Worm (Caenorhabditis elegans) whole organism, early embryonic: ENCODE data around the gene K09C8.7.

Experiments used
- F13C5.2 ChIP-seq: sonication (generic microtip); optimal IDR thresholded peaks from 2 replicates; lab custom pipeline; 2017; ENCODE audit warnings: mild to moderate bottlenecking, missing genetic modification characterization, inconsistent platforms, missing compliant biosample characterization
- aly-1 ChIP-seq: sonication (generic microtip); optimal IDR thresholded peaks from 2 replicates; lab custom pipeline; 2016; ENCODE audit warnings: missing genetic modification characterization, missing compliant biosample characterization
- ama-1 ChIP-seq: fragments of 150-350 bp; optimal IDR thresholded peaks from 2 replicates; lab custom pipeline; 2014
- ceh-13 ChIP-seq: fragments of 200-800 bp; sonication (Bioruptor generic); optimal IDR thresholded peaks from 2 replicates; lab custom pipeline; 2018; ENCODE audit warnings: mild to moderate bottlenecking, missing genetic modification characterization, missing compliant biosample characterization
- ceh-36 ChIP-seq: sonication (generic microtip); optimal IDR thresholded peaks from 2 replicates; lab custom pipeline; 2016; ENCODE audit warnings: missing genetic modification characterization, inconsistent platforms, missing compliant biosample characterization
- ets-7 ChIP-seq: sonication (generic microtip); optimal IDR thresholded peaks from 2 replicates; lab custom pipeline; 2016; ENCODE audit warnings: missing genotype, missing genetic modification characterization, missing compliant biosample characterization
- flt-1 ChIP-seq: fragments of 200-800 bp; sonication (Bioruptor generic); IDR thresholded peaks from 2 replicates; pipeline ENCODE4 v1.3.6; 2022; ENCODE audit warnings: missing genetic modification characterization, missing compliant biosample characterization
- hmbx-1 ChIP-seq: sonication (generic microtip); optimal IDR thresholded peaks from 2 replicates; lab custom pipeline; 2016; ENCODE audit warnings: mild to moderate bottlenecking, missing genetic modification characterization, missing compliant biosample characterization
- hmg-4 ChIP-seq: fragments of 200-800 bp; sonication (Bioruptor generic); optimal IDR thresholded peaks from 2 replicates; lab custom pipeline; 2018; ENCODE audit warnings: mild to moderate bottlenecking, missing genetic modification characterization, missing compliant biosample characterization
- hnd-1 ChIP-seq: sonication (generic microtip); optimal IDR thresholded peaks from 2 replicates; lab custom pipeline; 2016; ENCODE audit warnings: missing genetic modification characterization, missing compliant biosample characterization
- pes-1 ChIP-seq: fragments of 200-800 bp; sonication (Bioruptor generic); IDR thresholded peaks from 2 replicates; pipeline ENCODE4 v1.3.6; 2022; ENCODE audit warnings: missing genetic modification reagents, missing genetic modification characterization, missing compliant biosample characterization
- scrt-1 ChIP-seq: fragments of 200-800 bp; sonication (Bioruptor generic); IDR thresholded peaks from 2 replicates; pipeline ENCODE4 v1.3.6; 2022; ENCODE audit warnings: missing genetic modification characterization, missing compliant biosample characterization
- sea-1 ChIP-seq: fragments of 200-800 bp; sonication (Bioruptor generic); conservative IDR thresholded peaks from 2 replicates; pipeline ENCODE4 v1.3.6; 2022; ENCODE audit warnings: missing genetic modification characterization, missing compliant biosample characterization
- tbx-11 ChIP-seq: fragments of 200-800 bp; sonication (Bioruptor generic); IDR thresholded peaks from 2 replicates; pipeline ENCODE4 v1.3.6; 2022; ENCODE audit warnings: missing genetic modification characterization, missing compliant biosample characterization
- tbx-37 ChIP-seq: fragments of 200-800 bp; sonication (Bioruptor generic); conservative IDR thresholded peaks from 2 replicates; pipeline ENCODE4 v1.3.6; 2022; ENCODE audit warnings: missing genetic modification reagents, missing genetic modification characterization, missing compliant biosample characterization
- tra-4 ChIP-seq: sonication (generic microtip); optimal IDR thresholded peaks from 2 replicates; lab custom pipeline; 2017; ENCODE audit warnings: missing genetic modification characterization, missing compliant biosample characterization

Gene K09C8.7

ce11 chrX:10951922-10952321, 729 bp upstream of the K09C8.7 start:
- TF ChIP-seq scrt-1: no peak
- TF ChIP-seq ama-1 (lab: Kevin White, UChicago): no peak
- no peak for TF ChIP-seq ets-7 (tag; lab: Kevin White, UChicago)
- no peak for TF ChIP-seq hmbx-1
- TF ChIP-seq tra-4 (tag; lab: Kevin White, UChicago): no peak
- TF ChIP-seq hmg-4 (GFP tag; lab: Kevin White, UChicago): no peak
- no peak for TF ChIP-seq flt-1 (GFP tag; lab: Robert Waterston, UW)

ce11 chrX:10948852-10949251, 2.3 kb downstream of the K09C8.7 start, which contains the start of gene T21B6.3:
T21B6.3 (minus strand) TSS chrX:10948952.
- TF ChIP-seq ceh-13 (GFP tag; lab: Kevin White, UChicago) (no peak), aly-1 (tag; lab: Kevin White, UChicago) (no peak), ceh-36 (tag; lab: Kevin White, UChicago) (no peak), tbx-37 (GFP tag; lab: Robert Waterston, UW) (no peak), hmg-4 (GFP tag; lab: Kevin White, UChicago) (no peak), pes-1 (no peak), ets-7 (tag; lab: Kevin White, UChicago) (no peak), ama-1 (lab: Kevin White, UChicago) (no peak), scrt-1 (no peak), tbx-11 (GFP tag; lab: Robert Waterston, UW) (no peak), sea-1 (GFP tag; lab: Robert Waterston, UW) (no peak), hnd-1 (tag; lab: Kevin White, UChicago) (no peak)

ce11 chrX:10941255-10941654, 9.9 kb downstream of the K09C8.7 start, which contains the start of gene pho-7:
pho-7 (minus strand) TSS chrX:10941355.
- TF ChIP-seq sea-1 (GFP tag; lab: Robert Waterston, UW): no peak
- no peak for TF ChIP-seq ets-7 (tag; lab: Kevin White, UChicago)
- no peak for TF ChIP-seq hmg-4 (GFP tag; lab: Kevin White, UChicago)
- TF ChIP-seq F13C5.2 (tag; lab: Kevin White, UChicago): no peak
- no peak for TF ChIP-seq ceh-13 (GFP tag; lab: Kevin White, UChicago)
- TF ChIP-seq scrt-1: no peak
- no peak for TF ChIP-seq flt-1 (GFP tag; lab: Robert Waterston, UW)
- no peak for TF ChIP-seq hmbx-1

- TF ChIP-seq scrt-1 (no peak), ets-7 (tag; lab: Kevin White, UChicago) (no peak), F13C5.2 (tag; lab: Kevin White, UChicago) (no peak)
Observed at ce11 chrX:10933308-10934014, 17.7 kb downstream of the K09C8.7 start.

ce11 chrX:10932087-10932486, 19.1 kb downstream of the K09C8.7 start:
- TF ChIP-seq hmg-4 (GFP tag; lab: Kevin White, UChicago): peak; percentile 18
- TF ChIP-seq tbx-37 (GFP tag; lab: Robert Waterston, UW): no peak

ce11 chrX:10928948-10929563, 22.1 kb downstream of the K09C8.7 start, which contains the start of gene dgn-1:
dgn-1 (minus strand) TSS chrX:10928998.
- TF ChIP-seq ets-7 (tag; lab: Kevin White, UChicago) (no peak), hmbx-1 (no peak), F13C5.2 (tag; lab: Kevin White, UChicago) (no peak), tra-4 (tag; lab: Kevin White, UChicago) (no peak), scrt-1 (no peak), hnd-1 (tag; lab: Kevin White, UChicago) (no peak), tbx-11 (GFP tag; lab: Robert Waterston, UW) (no peak), tbx-37 (GFP tag; lab: Robert Waterston, UW) (no peak), aly-1 (tag; lab: Kevin White, UChicago) (no peak), ama-1 (lab: Kevin White, UChicago) (no peak)

- TF ChIP-seq ets-7 (tag; lab: Kevin White, UChicago) (no peak), aly-1 (tag; lab: Kevin White, UChicago) (peak; percentile 30)
Observed at ce11 chrX:10927136-10927535, 24.1 kb downstream of the K09C8.7 start.

- TF ChIP-seq flt-1 (GFP tag; lab: Robert Waterston, UW): no peak
Observed at ce11 chrX:10924031-10924430, 27.2 kb downstream of the K09C8.7 start.

ce11 chrX:10919613-10920012, 31.6 kb downstream of the K09C8.7 start, which contains the start of gene nstp-9:
nstp-9 (minus strand) TSS chrX:10919713.
- TF ChIP-seq pes-1 (no peak), hmg-4 (GFP tag; lab: Kevin White, UChicago) (no peak), sea-1 (GFP tag; lab: Robert Waterston, UW) (no peak)
